Worm (Caenorhabditis elegans) whole organism, late embryonic: ENCODE data around the gene srm-5.

Source experiments
- C38D4.7 ChIP-seq: fragments of 200-800 bp; sonication (Bioruptor generic); optimal IDR thresholded peaks from 2 replicates; lab custom pipeline; 2018; ENCODE audit warnings: mild to moderate bottlenecking, missing genetic modification characterization, moderate library complexity, missing compliant biosample characterization
- K02D7.2 ChIP-seq: sonication (generic microtip); optimal IDR thresholded peaks from 2 replicates; lab custom pipeline; 2017; ENCODE audit warnings: mild to moderate bottlenecking, missing genetic modification characterization, missing compliant biosample characterization
- ahr-1 ChIP-seq: sonication (generic microtip); optimal IDR thresholded peaks from 2 replicates; lab custom pipeline; 2016; ENCODE audit warnings: missing genetic modification characterization, missing compliant biosample characterization
- ceh-18 ChIP-seq: sonication (generic microtip); optimal IDR thresholded peaks from 2 replicates; lab custom pipeline; 2016; ENCODE audit warnings: missing genetic modification characterization, missing compliant biosample characterization
- ceh-19 ChIP-seq: fragments of 200-800 bp; sonication (Bioruptor generic); optimal IDR thresholded peaks from 2 replicates; lab custom pipeline; 2018; ENCODE audit warnings: mild to moderate bottlenecking, missing genetic modification characterization, missing compliant biosample characterization
- ceh-30 ChIP-seq: fragments of 150-350 bp; optimal IDR thresholded peaks from 2 replicates; lab custom pipeline; 2014; ENCODE audit warnings: missing biosample characterization, missing genetic modification characterization
- ceh-34 ChIP-seq: sonication (generic microtip); optimal IDR thresholded peaks from 2 replicates; lab custom pipeline; 2016; ENCODE audit warnings: mild to moderate bottlenecking, missing genetic modification characterization, missing compliant biosample characterization
- ceh-45 ChIP-seq: fragments of 200-800 bp; sonication (Bioruptor generic); IDR thresholded peaks from 2 replicates; pipeline ENCODE4 v1.3.6; 2022; ENCODE audit warnings: missing genetic modification reagents, missing genetic modification characterization, missing compliant biosample characterization
- ceh-48 ChIP-seq: sonication (generic microtip); optimal IDR thresholded peaks from 2 replicates; lab custom pipeline; 2016; ENCODE audit warnings: missing genetic modification characterization, inconsistent platforms, missing compliant biosample characterization
- ceh-6 ChIP-seq: fragments of 200-800 bp; sonication (Bioruptor generic); optimal IDR thresholded peaks from 2 replicates; lab custom pipeline; 2018; ENCODE audit warnings: mild to moderate bottlenecking, missing genetic modification characterization, missing compliant biosample characterization
- che-1 ChIP-seq: sonication (generic microtip); optimal IDR thresholded peaks from 2 replicates; lab custom pipeline; 2016; ENCODE audit warnings: mild to moderate bottlenecking, missing genetic modification characterization, missing compliant biosample characterization
- dmd-4 ChIP-seq: sonication (generic microtip); optimal IDR thresholded peaks from 2 replicates; lab custom pipeline; 2016; ENCODE audit warnings: borderline replicate concordance, missing genetic modification characterization, missing compliant biosample characterization
- elt-2 ChIP-seq: sonication (generic microtip); optimal IDR thresholded peaks from 2 replicates; lab custom pipeline; 2016; ENCODE audit warnings: missing genetic modification reagents, missing genetic modification characterization, missing compliant biosample characterization
- ets-4 ChIP-seq: sonication (generic microtip); optimal IDR thresholded peaks from 2 replicates; lab custom pipeline; 2016; ENCODE audit warnings: missing genetic modification characterization, missing compliant biosample characterization
- eyg-1 ChIP-seq: sonication (generic microtip); optimal IDR thresholded peaks from 2 replicates; lab custom pipeline; 2016; ENCODE audit warnings: missing genotype, missing genetic modification characterization, missing compliant biosample characterization
- fkh-6 ChIP-seq: sonication (generic microtip); optimal IDR thresholded peaks from 2 replicates; lab custom pipeline; 2016; ENCODE audit warnings: missing genetic modification characterization, missing compliant biosample characterization
- gmeb-2 ChIP-seq: sonication (generic microtip); optimal IDR thresholded peaks from 2 replicates; lab custom pipeline; 2016; ENCODE audit warnings: missing genetic modification characterization, inconsistent platforms, missing compliant biosample characterization
- hlh-13 ChIP-seq: fragments of 200-800 bp; sonication (Bioruptor generic); optimal IDR thresholded peaks from 2 replicates; lab custom pipeline; 2018; ENCODE audit warnings: mild to moderate bottlenecking, missing genetic modification characterization, missing compliant biosample characterization
- hlh-30 ChIP-seq: sonication (generic microtip); optimal IDR thresholded peaks from 2 replicates; lab custom pipeline; 2017; ENCODE audit warnings: antibody characterized with exemption, missing genetic modification characterization, missing compliant biosample characterization; ENCODE audit not compliant: insufficient read depth
- hlh-6 ChIP-seq: sonication (generic microtip); optimal IDR thresholded peaks from 2 replicates; lab custom pipeline; 2016; ENCODE audit warnings: missing genotype, missing genetic modification characterization, missing compliant biosample characterization
- hlh-8 ChIP-seq: sonication (generic microtip); optimal IDR thresholded peaks from 2 replicates; lab custom pipeline; 2016; ENCODE audit warnings: missing genotype, missing genetic modification characterization, missing compliant biosample characterization
- lin-11 ChIP-seq: fragments of 200-800 bp; sonication (Bioruptor generic); optimal IDR thresholded peaks from 2 replicates; lab custom pipeline; 2018; ENCODE audit warnings: mild to moderate bottlenecking, missing genetic modification characterization, missing compliant biosample characterization
- madf-2 ChIP-seq: sonication (generic microtip); optimal IDR thresholded peaks from 2 replicates; lab custom pipeline; 2017; ENCODE audit warnings: missing genetic modification characterization, missing compliant biosample characterization
- mec-3 ChIP-seq: sonication (generic microtip); optimal IDR thresholded peaks from 2 replicates; lab custom pipeline; 2016; ENCODE audit warnings: borderline replicate concordance, missing genetic modification characterization, missing compliant biosample characterization
- nfya-1 ChIP-seq: sonication (generic microtip); optimal IDR thresholded peaks from 2 replicates; lab custom pipeline; 2017; ENCODE audit warnings: missing genetic modification characterization, mild to moderate bottlenecking, missing compliant biosample characterization, antibody characterized with exemption, moderate library complexity
- nhr-11 ChIP-seq: fragments of 150-350 bp; optimal IDR thresholded peaks from 2 replicates; lab custom pipeline; 2014; ENCODE audit warnings: missing biosample characterization, missing genetic modification characterization
- nhr-232 ChIP-seq: sonication (generic microtip); optimal IDR thresholded peaks from 2 replicates; lab custom pipeline; 2016; ENCODE audit warnings: missing genetic modification characterization, missing compliant biosample characterization
- npax-4 ChIP-seq: sonication (generic microtip); optimal IDR thresholded peaks from 2 replicates; lab custom pipeline; 2016; ENCODE audit warnings: missing genetic modification characterization, missing compliant biosample characterization
- pag-3 ChIP-seq: sonication (generic microtip); optimal IDR thresholded peaks from 2 replicates; lab custom pipeline; 2016; ENCODE audit warnings: missing compliant biosample characterization, missing genetic modification characterization, borderline replicate concordance
- pat-9 ChIP-seq: fragments of 200-800 bp; sonication (Bioruptor generic); optimal IDR thresholded peaks from 2 replicates; lab custom pipeline; 2018; ENCODE audit warnings: mild to moderate bottlenecking, missing genetic modification characterization, moderate library complexity, missing compliant biosample characterization
- pax-1 ChIP-seq: fragments of 150-350 bp; optimal IDR thresholded peaks from 2 replicates; lab custom pipeline; 2014; ENCODE audit warnings: missing biosample characterization, missing genetic modification characterization
- pha-2 ChIP-seq: sonication (generic microtip); optimal IDR thresholded peaks from 2 replicates; lab custom pipeline; 2017; ENCODE audit warnings: mild to moderate bottlenecking, missing genetic modification characterization, missing compliant biosample characterization
- pha-4 ChIP-seq: fragments of 150-350 bp; optimal IDR thresholded peaks from 2 replicates; lab custom pipeline; 2018; ENCODE audit warnings: missing biosample characterization, missing genetic modification reagents, missing genetic modification characterization
- pqm-1 ChIP-seq: sonication (generic microtip); optimal IDR thresholded peaks from 2 replicates; lab custom pipeline; 2016; ENCODE audit warnings: missing genetic modification characterization, missing compliant biosample characterization
- pros-1 ChIP-seq: fragments of 150-350 bp; optimal IDR thresholded peaks from 2 replicates; lab custom pipeline; 2014; ENCODE audit warnings: missing biosample characterization, missing genetic modification reagents, missing genetic modification characterization
- ref-2 ChIP-seq: sonication (generic microtip); optimal IDR thresholded peaks from 2 replicates; lab custom pipeline; 2016; ENCODE audit warnings: missing genetic modification characterization, missing compliant biosample characterization
- rnt-1 ChIP-seq: sonication (generic microtip); optimal IDR thresholded peaks from 2 replicates; lab custom pipeline; 2016; ENCODE audit warnings: missing genetic modification characterization, missing compliant biosample characterization
- sox-4 ChIP-seq: sonication (generic microtip); optimal IDR thresholded peaks from 2 replicates; lab custom pipeline; 2017; ENCODE audit warnings: mild to moderate bottlenecking, missing genetic modification characterization, inconsistent platforms, missing compliant biosample characterization
- tbx-7 ChIP-seq: sonication (generic microtip); optimal IDR thresholded peaks from 2 replicates; lab custom pipeline; 2016; ENCODE audit warnings: missing genotype, missing genetic modification characterization, missing compliant biosample characterization
- ttx-3 ChIP-seq: sonication (generic microtip); optimal IDR thresholded peaks from 2 replicates; lab custom pipeline; 2016; ENCODE audit warnings: missing genetic modification reagents, missing genetic modification characterization, missing compliant biosample characterization
- unc-3 ChIP-seq, 2 experiments: fragments of 200-800 bp in 1 of 2; sonication (Bioruptor generic) in 1 of 2; sonication (generic microtip) in 1 of 2; conservative IDR thresholded peaks in 1 of 2; optimal IDR thresholded peaks in 1 of 2; 2 replicates each; pipeline versions ENCODE4 v1.3.6 to Lab custom; 2016 to 2022; ENCODE audit warnings: missing compliant biosample characterization in 2 of 2, missing genetic modification characterization in 2 of 2, missing genetic modification reagents in 1 of 2
- unc-42 ChIP-seq: sonication (generic microtip); optimal IDR thresholded peaks from 2 replicates; lab custom pipeline; 2016; ENCODE audit warnings: missing genotype, missing genetic modification characterization, missing compliant biosample characterization
- unc-86 ChIP-seq: sonication (generic microtip); optimal IDR thresholded peaks from 2 replicates; lab custom pipeline; 2016; ENCODE audit warnings: missing genetic modification characterization, missing compliant biosample characterization
- ztf-16 ChIP-seq: sonication (generic microtip); optimal IDR thresholded peaks from 2 replicates; lab custom pipeline; 2017; ENCODE audit warnings: missing genetic modification characterization, missing compliant biosample characterization

srm-5 gene

DNA sequence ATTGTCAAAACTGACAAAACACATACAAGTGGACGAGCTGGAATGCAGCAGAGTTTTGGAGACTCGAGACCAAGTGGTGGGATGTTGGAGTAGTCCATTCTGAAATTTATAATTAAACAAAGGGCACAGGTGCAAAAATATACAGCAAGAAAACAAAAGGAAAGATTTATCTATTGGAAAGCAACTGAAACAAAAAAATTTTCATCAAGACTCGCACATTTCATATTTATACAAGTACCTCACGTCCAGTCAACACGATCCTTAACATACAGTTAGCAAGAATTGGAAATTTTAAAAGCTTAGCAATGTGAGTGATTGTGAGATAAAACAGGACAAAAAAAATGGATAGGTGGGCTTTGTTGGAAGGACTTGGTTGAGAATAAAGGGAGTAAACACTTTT, 20.8 kb upstream of the srm-5 start, which contains the start of gene F47B8.1:
TSS of gene F47B8.1 (minus strand) at position 101 of the 400 bp plus-strand sequence.
- no peak for TF ChIP-seq ceh-45 (GFP tag; lab: Robert Waterston, UW)
- TF ChIP-seq ceh-6 (GFP tag; lab: Kevin White, UChicago): no peak
- TF ChIP-seq pqm-1 (tag; lab: Kevin White, UChicago): no peak
- TF ChIP-seq elt-2 (tag; lab: Kevin White, UChicago): no peak
- TF ChIP-seq nfya-1 (tag; lab: Kevin White, UChicago): no peak
- no peak for TF ChIP-seq C38D4.7 (GFP tag; lab: Kevin White, UChicago)

- TF ChIP-seq dmd-4 (tag; lab: Kevin White, UChicago) (no peak), hlh-13 (GFP tag; lab: Kevin White, UChicago) (no peak), unc-3 (GFP tag; conservative IDR thresholded peaks at IDR 0.05; lab: Robert Waterston, UW) (no peak), unc-3 (tag; optimal IDR thresholded peaks at IDR 0.05; lab: Kevin White, UChicago) (no peak), rnt-1 (tag; lab: Kevin White, UChicago) (no peak), ahr-1 (tag; lab: Kevin White, UChicago) (no peak), ceh-34 (tag; lab: Kevin White, UChicago) (no peak), ceh-30 (tag; lab: Kevin White, UChicago) (no peak), sox-4 (tag; lab: Kevin White, UChicago) (no peak), nhr-11 (tag; lab: Kevin White, UChicago) (no peak), nhr-232 (tag; lab: Kevin White, UChicago) (no peak), K02D7.2 (tag; lab: Kevin White, UChicago) (no peak), hlh-6 (no peak), che-1 (tag; lab: Kevin White, UChicago) (no peak)
These were observed 18.5 kb upstream of the srm-5 start, which contains the start of gene F47B8.2 for ce11 chrV:14316525-14316924. F47B8.2 (minus strand) TSS chrV:14316625.

ce11 chrV:14317204-14317603, 17.8 kb upstream of the srm-5 start:
- TF ChIP-seq ceh-18 (no peak), madf-2 (tag; lab: Kevin White, UChicago) (no peak), pag-3 (tag; lab: Kevin White, UChicago) (no peak), unc-42 (tag; lab: Kevin White, UChicago) (no peak), ceh-19 (GFP tag; lab: Kevin White, UChicago) (no peak), ref-2 (tag; lab: Kevin White, UChicago) (no peak), ztf-16 (tag; lab: Kevin White, UChicago) (no peak), ceh-48 (tag; lab: Kevin White, UChicago) (no peak), pha-4 (tag; lab: Kevin White, UChicago) (no peak), unc-86 (no peak), pat-9 (tag; lab: Kevin White, UChicago) (no peak), gmeb-2 (tag; lab: Kevin White, UChicago) (no peak), ceh-6 (GFP tag; lab: Kevin White, UChicago) (no peak), nfya-1 (tag; lab: Kevin White, UChicago) (no peak), hlh-30 (tag; lab: Kevin White, UChicago) (no peak), dmd-4 (tag; lab: Kevin White, UChicago) (no peak)

DNA sequence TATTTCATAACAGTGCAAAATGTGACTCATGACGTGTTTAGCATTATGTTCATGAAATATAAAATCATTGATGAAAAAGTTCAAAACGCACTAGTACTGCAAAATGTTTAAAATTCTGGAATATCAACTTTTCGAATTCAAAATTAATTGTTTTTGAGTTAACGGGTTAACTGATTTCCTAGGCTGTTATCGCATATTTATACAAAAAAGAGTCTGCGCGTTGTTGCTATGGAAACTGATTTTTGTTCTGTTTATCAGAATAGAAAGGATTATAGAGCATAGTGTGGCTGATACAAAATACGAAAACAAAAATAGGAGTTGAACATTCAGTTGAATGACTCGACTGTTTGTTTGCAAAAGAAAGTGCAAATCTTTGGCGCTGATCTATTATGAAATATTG, 17.4 kb upstream of the srm-5 start:
- TF ChIP-seq ttx-3 (tag; lab: Kevin White, UChicago) (no peak), tbx-7 (tag; lab: Kevin White, UChicago) (no peak), fkh-6 (tag; lab: Kevin White, UChicago) (no peak), pros-1 (tag; lab: Kevin White, UChicago) (no peak), unc-3 (GFP tag; conservative IDR thresholded peaks at IDR 0.05; lab: Robert Waterston, UW) (no peak), unc-3 (tag; optimal IDR thresholded peaks at IDR 0.05; lab: Kevin White, UChicago) (no peak), ceh-45 (GFP tag; lab: Robert Waterston, UW) (no peak), npax-4 (tag; lab: Kevin White, UChicago) (no peak), nhr-232 (tag; lab: Kevin White, UChicago) (no peak), hlh-8 (no peak), madf-2 (tag; lab: Kevin White, UChicago) (no peak), pha-2 (tag; lab: Kevin White, UChicago) (no peak), lin-11 (tag; lab: Kevin White, UChicago) (no peak), ceh-18 (no peak), mec-3 (tag; lab: Kevin White, UChicago) (no peak), eyg-1 (no peak), elt-2 (tag; lab: Kevin White, UChicago) (no peak), ets-4 (tag; lab: Kevin White, UChicago) (no peak), pax-1 (tag; lab: Kevin White, UChicago) (no peak), gmeb-2 (tag; lab: Kevin White, UChicago) (no peak)
- TF ChIP-seq, all 69 proteins: peak for 0
